Worm (Caenorhabditis elegans): Measurements from ENCODE around the gene obr-3.

DNA sequence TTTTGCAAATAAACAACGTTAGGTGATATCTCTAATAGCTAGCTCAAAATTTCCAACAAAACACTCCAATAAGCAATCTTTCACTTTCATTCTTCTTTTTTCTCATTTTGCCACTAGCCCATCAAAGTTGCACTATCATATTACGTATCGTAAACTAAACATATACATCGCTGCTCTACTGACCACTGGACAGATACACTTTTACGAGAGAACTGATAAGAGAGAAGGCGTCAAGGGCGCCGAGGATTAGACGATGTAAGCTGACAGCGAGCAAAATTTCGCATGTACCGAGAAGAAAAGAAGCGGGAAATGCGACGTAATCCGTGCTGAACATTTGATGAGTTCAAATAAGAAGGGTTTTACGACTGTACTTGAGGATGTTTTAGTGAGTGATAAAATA, 41.9 kb upstream of the obr-3 start:
- TF ChIP-seq flt-1 (GFP tag; IDR thresholded peaks at IDR 0.05) (no peak), cog-1 (tag; optimal IDR thresholded peaks at IDR 0.05) (no peak)

All from whole organism, midembryonic.